Worm (Caenorhabditis elegans) whole organism, late embryonic: ENCODE measurements around the gene C07A9.10.

Experiments used
- K02D7.2 ChIP-seq: sonication (generic microtip); optimal IDR thresholded peaks from 2 replicates; lab custom pipeline; 2017; ENCODE audit warnings: mild to moderate bottlenecking, missing genetic modification characterization, missing compliant biosample characterization
- K09A11.1 ChIP-seq: sonication (generic microtip); optimal IDR thresholded peaks from 2 replicates; lab custom pipeline; 2017; ENCODE audit warnings: antibody characterized with exemption, mild to moderate bottlenecking, missing genetic modification characterization, missing compliant biosample characterization; ENCODE audit not compliant: insufficient read depth
- Y22D7AL.16 ChIP-seq: sonication (generic microtip); optimal IDR thresholded peaks from 2 replicates; lab custom pipeline; 2016; ENCODE audit warnings: missing genetic modification characterization, missing compliant biosample characterization
- ahr-1 ChIP-seq: sonication (generic microtip); optimal IDR thresholded peaks from 2 replicates; lab custom pipeline; 2016; ENCODE audit warnings: missing genetic modification characterization, missing compliant biosample characterization
- ceh-18 ChIP-seq: sonication (generic microtip); optimal IDR thresholded peaks from 2 replicates; lab custom pipeline; 2016; ENCODE audit warnings: missing genetic modification characterization, missing compliant biosample characterization
- ceh-30 ChIP-seq: fragments of 150-350 bp; optimal IDR thresholded peaks from 2 replicates; lab custom pipeline; 2014; ENCODE audit warnings: missing biosample characterization, missing genetic modification characterization
- ceh-45 ChIP-seq: fragments of 200-800 bp; sonication (Bioruptor generic); IDR thresholded peaks from 2 replicates; pipeline ENCODE4 v1.3.6; 2022; ENCODE audit warnings: missing genetic modification reagents, missing genetic modification characterization, missing compliant biosample characterization
- elt-2 ChIP-seq: sonication (generic microtip); optimal IDR thresholded peaks from 2 replicates; lab custom pipeline; 2016; ENCODE audit warnings: missing genetic modification reagents, missing genetic modification characterization, missing compliant biosample characterization
- elt-4 ChIP-seq: sonication (generic microtip); optimal IDR thresholded peaks from 2 replicates; lab custom pipeline; 2016; ENCODE audit warnings: missing genetic modification characterization, missing compliant biosample characterization
- ets-4 ChIP-seq: sonication (generic microtip); optimal IDR thresholded peaks from 2 replicates; lab custom pipeline; 2016; ENCODE audit warnings: missing genetic modification characterization, missing compliant biosample characterization
- fkh-6 ChIP-seq: sonication (generic microtip); optimal IDR thresholded peaks from 2 replicates; lab custom pipeline; 2016; ENCODE audit warnings: missing genetic modification characterization, missing compliant biosample characterization
- hlh-15 ChIP-seq: sonication (generic microtip); optimal IDR thresholded peaks from 2 replicates; lab custom pipeline; 2016; ENCODE audit warnings: missing genetic modification characterization, missing compliant biosample characterization
- hlh-8 ChIP-seq: sonication (generic microtip); optimal IDR thresholded peaks from 2 replicates; lab custom pipeline; 2016; ENCODE audit warnings: missing genotype, missing genetic modification characterization, missing compliant biosample characterization
- nfya-1 ChIP-seq: sonication (generic microtip); optimal IDR thresholded peaks from 2 replicates; lab custom pipeline; 2017; ENCODE audit warnings: missing genetic modification characterization, mild to moderate bottlenecking, missing compliant biosample characterization, antibody characterized with exemption, moderate library complexity
- nhr-232 ChIP-seq: sonication (generic microtip); optimal IDR thresholded peaks from 2 replicates; lab custom pipeline; 2016; ENCODE audit warnings: missing genetic modification characterization, missing compliant biosample characterization
- npax-4 ChIP-seq: sonication (generic microtip); optimal IDR thresholded peaks from 2 replicates; lab custom pipeline; 2016; ENCODE audit warnings: missing genetic modification characterization, missing compliant biosample characterization
- odd-2 ChIP-seq: sonication (generic microtip); optimal IDR thresholded peaks from 2 replicates; lab custom pipeline; 2017; ENCODE audit warnings: antibody characterized with exemption, mild to moderate bottlenecking, missing genetic modification characterization, missing compliant biosample characterization
- pha-4 ChIP-seq: fragments of 150-350 bp; optimal IDR thresholded peaks from 2 replicates; lab custom pipeline; 2018; ENCODE audit warnings: missing biosample characterization, missing genetic modification reagents, missing genetic modification characterization
- rnt-1 ChIP-seq: sonication (generic microtip); optimal IDR thresholded peaks from 2 replicates; lab custom pipeline; 2016; ENCODE audit warnings: missing genetic modification characterization, missing compliant biosample characterization
- sdc-2 ChIP-seq: sonication (generic microtip); optimal IDR thresholded peaks from 2 replicates; lab custom pipeline; 2016; ENCODE audit warnings: missing genotype, missing genetic modification characterization, missing compliant biosample characterization
- sox-2 ChIP-seq: fragments of 200-800 bp; sonication (Bioruptor generic); IDR thresholded peaks from 2 replicates; pipeline ENCODE4 v1.3.6; 2022; ENCODE audit warnings: missing genetic modification reagents, missing genetic modification characterization, missing compliant biosample characterization
- sox-4 ChIP-seq: sonication (generic microtip); optimal IDR thresholded peaks from 2 replicates; lab custom pipeline; 2017; ENCODE audit warnings: mild to moderate bottlenecking, missing genetic modification characterization, inconsistent platforms, missing compliant biosample characterization
- tbx-2 ChIP-seq: sonication (generic microtip); optimal IDR thresholded peaks from 2 replicates; lab custom pipeline; 2016; ENCODE audit warnings: missing genetic modification characterization, missing compliant biosample characterization
- unc-42 ChIP-seq: sonication (generic microtip); optimal IDR thresholded peaks from 2 replicates; lab custom pipeline; 2016; ENCODE audit warnings: missing genotype, missing genetic modification characterization, missing compliant biosample characterization
- unc-55 ChIP-seq: sonication (generic microtip); optimal IDR thresholded peaks from 2 replicates; lab custom pipeline; 2017; ENCODE audit warnings: missing biosample characterization, missing genetic modification reagents, missing genetic modification characterization
- ztf-16 ChIP-seq: sonication (generic microtip); optimal IDR thresholded peaks from 2 replicates; lab custom pipeline; 2017; ENCODE audit warnings: missing genetic modification characterization, missing compliant biosample characterization

Gene C07A9.10

DNA sequence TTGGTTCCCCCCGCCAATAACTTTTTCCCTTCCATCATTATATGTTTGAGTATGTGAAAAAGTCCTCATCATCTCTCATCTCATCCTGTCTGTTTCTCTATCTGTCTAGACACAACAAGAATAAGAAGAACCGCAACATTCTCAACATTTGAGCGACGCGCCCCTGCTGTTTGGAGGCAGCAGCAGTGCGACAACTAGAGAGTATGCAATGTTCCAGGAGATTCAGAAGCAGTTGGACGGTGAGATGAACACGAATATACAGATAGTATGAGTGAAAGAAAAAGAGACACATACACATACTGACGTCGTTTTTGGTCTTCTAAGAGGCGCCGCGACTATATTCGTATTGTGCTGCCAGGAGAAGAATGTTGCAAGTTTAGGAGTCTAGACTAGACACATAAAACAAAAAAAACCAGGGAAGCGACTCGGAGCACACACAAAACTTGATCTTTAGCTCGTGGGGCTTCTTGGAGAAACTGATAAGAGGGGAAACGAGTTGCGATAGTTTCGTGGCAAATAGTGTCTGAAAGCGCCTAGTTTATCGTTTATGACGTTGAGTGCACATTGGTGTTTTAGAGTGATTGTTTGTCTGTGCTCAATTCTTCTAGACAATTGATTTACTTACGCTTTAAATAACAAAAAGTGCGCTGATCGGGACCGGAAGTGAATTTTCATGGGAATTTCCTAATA lies 20.2 kb downstream of the C07A9.10 start:
- TF ChIP-seq elt-2 (tag; lab: Kevin White, UChicago) (peak; percentile 15), ahr-1 (tag; lab: Kevin White, UChicago) (no peak), nhr-232 (tag; lab: Kevin White, UChicago) (no peak), nfya-1 (tag; lab: Kevin White, UChicago) (peak; percentile 19), tbx-2 (tag; lab: Kevin White, UChicago) (no peak), rnt-1 (tag; lab: Kevin White, UChicago) (peak; percentile 13), unc-55 (GFP tag; lab: Kevin White, UChicago) (peak; percentile 51), fkh-6 (no peak)

DNA sequence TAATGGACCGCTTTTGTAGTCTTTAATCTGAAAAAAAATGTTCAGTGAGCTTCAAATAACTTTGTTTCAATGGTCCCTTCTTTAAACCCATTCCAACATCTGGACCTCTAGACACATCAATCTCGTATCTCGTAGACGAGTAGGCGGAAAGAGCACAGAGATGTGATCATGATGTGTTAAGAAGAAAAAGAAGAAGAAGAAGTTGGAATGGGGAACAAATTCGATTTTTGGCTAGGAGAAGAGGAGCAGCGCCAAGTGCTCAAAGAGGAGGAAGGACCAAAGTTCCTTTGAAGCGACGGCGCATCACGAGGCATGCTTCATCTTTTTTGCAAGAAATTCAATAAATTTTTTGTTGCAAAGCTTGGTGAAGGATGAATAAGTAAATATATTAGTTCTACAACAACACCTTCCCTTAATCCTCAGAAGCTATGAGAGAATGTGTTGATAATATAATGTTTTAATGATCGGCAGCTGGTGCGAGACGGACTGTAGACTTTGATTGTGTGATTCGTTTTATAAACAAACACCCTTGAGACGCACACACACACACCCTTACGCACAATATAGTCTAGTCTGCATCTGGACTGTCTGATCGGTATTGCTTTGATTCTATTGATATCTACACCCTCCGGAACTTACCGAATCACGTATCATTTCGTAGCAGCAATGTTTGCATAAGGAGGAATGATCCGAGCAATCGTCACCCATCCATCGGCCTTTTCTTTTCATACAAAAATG lies 21.2 kb downstream of the C07A9.10 start:
- TF ChIP-seq K02D7.2 (no peak), odd-2 (tag; lab: Kevin White, UChicago) (peak; percentile 13), elt-4 (tag; lab: Kevin White, UChicago) (no peak), unc-42 (tag; lab: Kevin White, UChicago) (peak; percentile 46), npax-4 (tag; lab: Kevin White, UChicago) (no peak)

ce11 chrIII:9663943-9664342 lies 21.9 kb downstream of the C07A9.10 start:
- no peak for TF ChIP-seq hlh-15 (tag; lab: Kevin White, UChicago)
- TF ChIP-seq sox-2 (GFP tag; lab: Robert Waterston, UW): no peak
- TF ChIP-seq tbx-2 (tag; lab: Kevin White, UChicago): no peak
- TF ChIP-seq ceh-30 (tag; lab: Kevin White, UChicago): no peak
- TF ChIP-seq Y22D7AL.16 (tag; lab: Kevin White, UChicago): no peak
- no peak for TF ChIP-seq unc-42 (tag; lab: Kevin White, UChicago)
- TF ChIP-seq ets-4 (tag; lab: Kevin White, UChicago): no peak
- TF ChIP-seq K09A11.1 (tag; lab: Kevin White, UChicago): no peak
- TF ChIP-seq sdc-2 (tag; lab: Kevin White, UChicago): no peak

DNA sequence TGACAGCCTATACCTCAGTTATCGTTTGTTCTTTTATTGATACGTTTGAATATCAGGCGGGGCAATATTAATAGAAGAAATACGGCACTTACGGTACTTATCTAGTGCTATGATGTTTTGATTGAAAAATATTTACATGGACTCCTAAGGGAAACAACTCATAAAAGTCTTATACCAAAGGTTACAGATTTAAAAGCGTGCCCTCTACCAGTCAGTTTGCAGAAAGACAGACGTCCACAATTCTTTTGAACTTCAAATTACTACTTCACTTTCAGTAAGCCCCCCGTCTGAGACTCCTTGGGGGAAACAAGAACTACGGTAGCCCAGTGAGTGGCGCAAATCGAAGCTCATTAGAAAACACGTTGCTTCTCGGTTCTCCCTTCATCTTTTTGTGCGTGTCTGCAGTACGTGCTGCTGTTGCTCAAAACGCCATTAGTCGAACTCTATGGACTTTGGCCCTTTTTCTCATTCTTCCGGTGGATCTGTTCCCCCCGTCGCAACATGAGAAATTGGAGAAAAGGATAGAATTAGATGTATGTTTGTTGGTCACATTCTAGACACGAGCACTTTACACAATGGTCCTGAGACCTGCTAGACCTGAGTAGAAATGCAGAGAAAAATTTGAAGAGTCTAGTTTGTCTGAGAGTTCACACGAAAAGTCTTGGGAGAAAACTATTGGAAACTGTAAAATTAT lies 23.4 kb downstream of the C07A9.10 start:
- peak; percentile 49 for TF ChIP-seq ceh-18
- no peak for TF ChIP-seq ceh-45 (GFP tag; lab: Robert Waterston, UW)

DNA sequence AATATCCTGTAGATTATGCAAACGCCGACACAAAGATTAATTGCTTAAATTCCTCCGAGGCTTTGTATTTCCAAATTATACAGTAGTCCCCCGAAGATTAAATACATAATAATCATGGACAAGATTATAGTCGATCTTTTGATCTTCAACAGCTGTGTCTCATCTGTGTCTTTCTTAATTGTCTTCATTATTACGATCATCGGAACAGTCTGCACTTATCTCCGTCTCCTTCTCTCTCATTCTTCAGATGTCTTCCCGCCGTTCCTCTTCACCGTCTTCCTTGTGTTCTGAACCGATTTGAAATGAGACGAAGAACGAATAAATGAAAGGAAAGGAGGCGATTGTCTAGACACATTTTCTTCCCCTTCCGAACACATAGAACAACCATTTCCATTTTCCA lies 24.7 kb downstream of the C07A9.10 start:
- TF ChIP-seq hlh-8: peak; percentile 40
- no peak for TF ChIP-seq K09A11.1 (tag; lab: Kevin White, UChicago)
- TF ChIP-seq, all 69 proteins: peak for 1

- TF ChIP-seq sox-4 (tag; lab: Kevin White, UChicago) (no peak), elt-2 (tag; lab: Kevin White, UChicago) (no peak)
Measured at ce11 chrIII:9658569-9658968, 27.3 kb downstream of the C07A9.10 start.

DNA sequence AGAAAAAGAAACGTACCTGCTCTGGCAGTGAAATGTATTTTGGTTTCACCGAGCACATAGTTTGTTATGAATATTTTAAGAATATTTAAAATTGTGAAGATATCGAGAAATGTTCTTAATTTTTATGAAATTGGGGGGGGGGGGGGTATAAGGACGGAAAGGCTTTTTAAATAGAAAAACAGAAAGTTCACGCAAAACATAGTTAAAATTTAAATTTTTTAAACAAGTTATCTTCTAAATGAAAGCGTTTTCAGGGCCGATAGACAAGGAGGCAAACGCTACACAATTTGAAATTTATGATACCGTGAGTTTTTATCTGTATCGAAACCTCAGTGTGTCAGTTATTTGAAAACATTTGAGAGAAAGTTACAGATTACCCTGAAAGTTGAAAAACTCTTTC lies 30.1 kb downstream of the C07A9.10 start, which contains the start of gene C15H7.4:
Gene C15H7.4, minus strand, starts transcription at position 101 of the 400 bp plus-strand sequence.
- TF ChIP-seq pha-4 (tag; lab: Kevin White, UChicago) (no peak), ztf-16 (tag; lab: Kevin White, UChicago) (no peak)
